Worm (Caenorhabditis elegans) whole organism, young adult: ENCODE measurements around the gene srh-7.

Source experiments
- D2030.7 ChIP-seq: fragments of 200-800 bp; sonication (Bioruptor generic); IDR thresholded peaks from 2 replicates; pipeline ENCODE4 v1.3.6; 2022; ENCODE audit warnings: missing genetic modification reagents, missing genetic modification characterization, missing compliant biosample characterization
- F10E7.11 ChIP-seq: sonication (generic microtip); optimal IDR thresholded peaks from 2 replicates; lab custom pipeline; 2017; ENCODE audit warnings: mild to moderate bottlenecking, missing genetic modification characterization, moderate library complexity, missing compliant biosample characterization
- F37B4.10 ChIP-seq: fragments of 200-800 bp; sonication (Bioruptor generic); IDR thresholded peaks from 2 replicates; pipeline ENCODE4 v1.3.6; 2022; ENCODE audit warnings: missing genetic modification characterization, missing compliant biosample characterization
- F57C9.4 ChIP-seq: sonication (generic microtip); optimal IDR thresholded peaks from 2 replicates; lab custom pipeline; 2017; ENCODE audit warnings: mild to moderate bottlenecking, missing genetic modification characterization, missing compliant biosample characterization
- K12H6.12 ChIP-seq: fragments of 200-800 bp; sonication (Bioruptor generic); optimal IDR thresholded peaks from 2 replicates; lab custom pipeline; 2018; ENCODE audit warnings: mild to moderate bottlenecking, missing genetic modification characterization, missing compliant biosample characterization
- T07F8.4 ChIP-seq: sonication (generic microtip); optimal IDR thresholded peaks from 2 replicates; lab custom pipeline; 2016; ENCODE audit warnings: mild to moderate bottlenecking, missing genetic modification characterization, moderate library complexity, missing compliant biosample characterization
- attf-5 ChIP-seq: fragments of 200-800 bp; sonication (Bioruptor generic); optimal IDR thresholded peaks from 2 replicates; lab custom pipeline; 2018; ENCODE audit warnings: mild to moderate bottlenecking, missing genetic modification characterization, missing compliant biosample characterization
- ccch-3 ChIP-seq: fragments of 200-800 bp; sonication (Bioruptor generic); optimal IDR thresholded peaks from 2 replicates; lab custom pipeline; 2018; ENCODE audit warnings: mild to moderate bottlenecking, missing genetic modification characterization, missing compliant biosample characterization
- cebp-1 ChIP-seq, 2 experiments: fragments of 200-800 bp in 1 of 2; sonication (Bioruptor generic) in 1 of 2; sonication (generic microtip) in 1 of 2; IDR thresholded peaks in 1 of 2; optimal IDR thresholded peaks in 1 of 2; 2 replicates each; pipeline versions ENCODE4 v1.3.6 to Lab custom; 2017 to 2022; ENCODE audit warnings: missing compliant biosample characterization in 2 of 2, missing genetic modification characterization in 2 of 2, mild to moderate bottlenecking in 1 of 2, missing genetic modification reagents in 1 of 2, moderate library complexity in 1 of 2
- dox-1 ChIP-seq: fragments of 200-800 bp; sonication (Bioruptor generic); IDR thresholded peaks from 2 replicates; pipeline ENCODE4 v1.3.6; 2022; ENCODE audit warnings: missing genetic modification reagents, missing genetic modification characterization, missing compliant biosample characterization
- dpff-1 ChIP-seq: sonication (generic microtip); optimal IDR thresholded peaks from 2 replicates; lab custom pipeline; 2017; ENCODE audit warnings: mild to moderate bottlenecking, missing genetic modification characterization, missing compliant biosample characterization
- egrh-3 ChIP-seq: fragments of 200-800 bp; sonication (Bioruptor generic); IDR thresholded peaks from 2 replicates; pipeline ENCODE4 v1.3.6; 2022; ENCODE audit warnings: missing genetic modification reagents, missing genetic modification characterization, missing compliant biosample characterization
- ekl-4 ChIP-seq: fragments of 200-800 bp; sonication (Bioruptor generic); IDR thresholded peaks from 2 replicates; pipeline ENCODE4 v1.3.6; 2022; ENCODE audit warnings: missing genetic modification reagents, missing genetic modification characterization, missing compliant biosample characterization
- hlh-26 ChIP-seq: fragments of 200-800 bp; sonication (Bioruptor generic); conservative IDR thresholded peaks from 2 replicates; pipeline ENCODE4 v1.3.6; 2022; ENCODE audit warnings: missing genetic modification reagents, missing genetic modification characterization, missing compliant biosample characterization
- lag-1 ChIP-seq: fragments of 200-800 bp; sonication (Bioruptor generic); IDR thresholded peaks from 2 replicates; pipeline ENCODE4 v1.3.6; 2022; ENCODE audit warnings: missing genetic modification reagents, missing genetic modification characterization, missing compliant biosample characterization
- madf-6 ChIP-seq: fragments of 200-800 bp; sonication (Bioruptor generic); IDR thresholded peaks from 2 replicates; pipeline ENCODE4 v1.3.6; 2022; ENCODE audit warnings: missing genetic modification reagents, missing genetic modification characterization, missing compliant biosample characterization
- nhr-120 ChIP-seq: fragments of 200-800 bp; sonication (Bioruptor generic); IDR thresholded peaks from 2 replicates; pipeline ENCODE4 v1.3.6; 2022; ENCODE audit warnings: missing genetic modification characterization, missing compliant biosample characterization
- nhr-80 ChIP-seq: sonication (generic microtip); optimal IDR thresholded peaks from 2 replicates; lab custom pipeline; 2016; ENCODE audit warnings: missing genetic modification characterization, missing compliant biosample characterization
- nhr-90 ChIP-seq: sonication (generic microtip); optimal IDR thresholded peaks from 2 replicates; lab custom pipeline; 2016; ENCODE audit warnings: missing genotype, mild to moderate bottlenecking, missing genetic modification characterization, missing compliant biosample characterization
- pbrm-1 ChIP-seq: fragments of 200-800 bp; sonication (Bioruptor generic); IDR thresholded peaks from 2 replicates; pipeline ENCODE4 v1.3.6; 2022; ENCODE audit warnings: missing genetic modification reagents, missing genetic modification characterization, missing compliant biosample characterization
- snpc-1.1 ChIP-seq: sonication (generic microtip); optimal IDR thresholded peaks from 2 replicates; lab custom pipeline; 2017; ENCODE audit warnings: missing genetic modification characterization, mild to moderate bottlenecking, missing compliant biosample characterization, antibody characterized with exemption, moderate library complexity, missing genotype, missing genetic modification reagents; ENCODE audit not compliant: insufficient read depth
- snpc-3.4 ChIP-seq: sonication (generic microtip); optimal IDR thresholded peaks from 2 replicates; lab custom pipeline; 2017; ENCODE audit warnings: missing genetic modification characterization, mild to moderate bottlenecking, missing compliant biosample characterization, antibody characterized with exemption, moderate library complexity, missing genotype, missing genetic modification reagents
- snpc-4 ChIP-seq, 5 experiments: fragments of 150-350 bp in 1 of 5; sonication (generic microtip) in 4 of 5; optimal IDR thresholded peaks; 2 replicates each; lab custom pipeline; 2014 to 2018; ENCODE audit warnings: missing genetic modification characterization in 5 of 5, missing biosample characterization in 3 of 5, antibody characterized with exemption in 2 of 5, mild to moderate bottlenecking in 2 of 5, missing compliant biosample characterization in 2 of 5, missing genotype in 2 of 5, moderate library complexity in 2 of 5, missing genetic modification reagents in 1 of 5
- tbp1 ChIP-seq: fragments of 200-800 bp; sonication (Bioruptor generic); optimal IDR thresholded peaks from 2 replicates; lab custom pipeline; 2018; ENCODE audit warnings: mild to moderate bottlenecking, missing genetic modification characterization, missing compliant biosample characterization
- unc-62 ChIP-seq: fragments of 150-350 bp; optimal IDR thresholded peaks from 2 replicates; lab custom pipeline; 2014; ENCODE audit warnings: missing biosample characterization, missing genetic modification reagents, missing genetic modification characterization
- ztf-22 ChIP-seq: fragments of 200-800 bp; sonication (Bioruptor generic); optimal IDR thresholded peaks from 2 replicates; lab custom pipeline; 2018; ENCODE audit warnings: mild to moderate bottlenecking, missing genetic modification characterization, moderate library complexity, missing compliant biosample characterization

Gene srh-7

DNA sequence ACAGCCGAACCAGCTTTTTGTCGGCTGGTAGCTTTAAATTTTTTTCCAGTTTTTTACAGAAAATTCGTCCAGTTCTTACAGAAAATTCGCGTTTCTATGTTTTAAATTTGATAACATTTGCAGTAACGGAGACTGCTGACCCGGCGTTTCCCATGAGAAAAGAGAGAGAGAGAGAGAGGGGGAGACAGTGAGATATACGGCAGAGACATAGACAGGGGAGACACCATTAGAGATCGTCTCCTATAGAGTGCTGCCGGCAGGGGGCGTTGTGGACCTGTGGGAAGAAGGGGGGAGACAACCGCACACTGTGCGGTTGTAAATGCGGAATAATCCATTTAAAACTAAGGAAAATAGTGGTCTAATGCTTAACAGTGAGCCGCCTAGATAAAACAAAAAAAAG, 21.6 kb downstream of the srh-7 start (continued):
- TF ChIP-seq madf-6 (GFP tag; lab: Robert Waterston, UW) (0 out of 2 replicates have a peak, but pooled peaks have one; percentile 14), ztf-22 (no peak), F57C9.4 (tag; lab: Kevin White, UChicago) (no peak), egrh-3 (0 out of 2 replicates have a peak, but pooled peaks have one; percentile 18), F10E7.11 (tag; lab: Kevin White, UChicago) (no peak)

DNA sequence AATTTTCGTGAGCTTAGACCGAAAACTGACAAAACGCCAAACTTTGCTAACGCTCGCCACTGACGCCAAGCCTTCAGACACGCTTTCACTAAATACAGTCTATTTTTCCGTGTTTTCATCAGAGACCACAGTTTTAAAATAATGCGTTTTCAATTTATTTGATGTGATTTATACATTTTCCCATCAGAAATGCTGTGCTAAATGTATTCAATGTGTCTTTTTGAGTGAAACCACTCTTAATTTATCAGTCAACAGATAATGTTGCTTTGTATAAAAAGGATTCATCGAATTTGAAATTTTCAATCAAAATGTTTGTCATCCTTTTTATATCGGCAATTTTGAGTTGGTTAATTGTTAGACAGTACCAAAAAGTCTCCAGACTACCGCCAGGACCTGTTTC, 23.3 kb downstream of the srh-7 start, which contains the start of gene cyp-35A4:
cyp-35A4 (plus strand) TSS at position 301 of the 400 bp plus-strand sequence.
- TF ChIP-seq snpc-4 (GFP tag; optimal IDR thresholded peaks at IDR 0.05; lab: Kevin White, UChicago) (no peak), snpc-4 (tag; optimal IDR thresholded peaks at IDR 0.05; lab: Kevin White, UChicago) (no peak), attf-5 (GFP tag; lab: Kevin White, UChicago) (no peak), D2030.7 (GFP tag; lab: Robert Waterston, UW) (no peak), pbrm-1 (GFP tag; lab: Robert Waterston, UW) (no peak), unc-62 (no peak), snpc-3.4 (tag; lab: Kevin White, UChicago) (no peak), ccch-3 (GFP tag; lab: Kevin White, UChicago) (no peak), F37B4.10 (GFP tag; lab: Robert Waterston, UW) (no peak), ekl-4 (GFP tag; lab: Robert Waterston, UW) (no peak), lag-1 (GFP tag; lab: Robert Waterston, UW) (no peak), nhr-120 (GFP tag; lab: Robert Waterston, UW) (no peak), egrh-3 (no peak), T07F8.4 (tag; lab: Kevin White, UChicago) (no peak)
- TF ChIP-seq, all 124 proteins: peak for 0

DNA sequence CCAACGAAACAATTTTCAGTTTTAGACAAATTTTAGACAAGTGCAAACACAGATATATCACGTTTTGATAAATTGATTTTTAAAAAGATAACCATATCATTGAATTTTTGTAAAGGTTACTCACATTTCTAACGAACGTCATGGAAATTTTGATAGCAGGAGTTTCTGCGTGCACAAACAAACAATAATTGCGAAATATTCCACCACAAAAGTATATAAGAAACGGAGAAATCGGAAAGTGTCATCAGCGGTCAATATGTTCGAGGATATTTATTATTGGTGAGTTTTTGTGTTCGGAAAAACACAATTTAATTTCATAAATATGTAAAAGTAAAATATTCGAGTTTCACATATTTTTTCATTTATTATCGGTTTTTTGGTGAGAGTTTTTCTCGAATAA, 26.3 kb downstream of the srh-7 start, which contains the start of gene C49G7.7:
C49G7.7 (plus strand) TSS at position 174 of the 400 bp plus-strand sequence.
- TF ChIP-seq F10E7.11 (tag; lab: Kevin White, UChicago): no peak
- no peak for TF ChIP-seq nhr-80 (tag; lab: Kevin White, UChicago)
- TF ChIP-seq dpff-1 (tag; lab: Kevin White, UChicago): no peak
- no peak for TF ChIP-seq unc-62
- TF ChIP-seq snpc-1.1 (tag; lab: Kevin White, UChicago): no peak
- TF ChIP-seq cebp-1 (GFP tag; IDR thresholded peaks at IDR 0.05; lab: Robert Waterston, UW): peak; percentile 19; the same call in 1 of the 2 replicates
- TF ChIP-seq cebp-1 (tag; optimal IDR thresholded peaks at IDR 0.05; lab: Kevin White, UChicago): peak; percentile 87

DNA sequence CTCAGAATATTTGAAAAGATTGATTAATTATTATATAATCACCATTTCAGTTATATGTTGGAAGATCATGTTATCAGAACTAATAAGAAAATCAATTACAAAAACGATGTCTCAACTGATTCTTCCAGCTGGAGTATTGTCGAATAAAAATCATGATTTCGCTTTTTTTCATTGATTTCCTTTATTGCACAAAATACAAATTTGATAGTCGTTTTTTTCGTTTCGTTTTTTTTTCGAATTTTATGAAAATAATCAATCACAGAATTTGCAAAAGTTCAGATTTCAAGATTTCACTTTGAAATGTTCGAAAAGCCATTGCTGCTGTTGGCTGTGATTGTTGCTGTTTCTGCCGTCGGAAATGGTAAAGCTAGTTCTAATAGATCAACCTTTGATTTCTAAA, 27.8 kb downstream of the srh-7 start, which contains the start of gene C49G7.13:
C49G7.13 (plus strand) TSS at position 301 of the 400 bp plus-strand sequence.
- TF ChIP-seq ekl-4 (GFP tag; lab: Robert Waterston, UW): no peak
- no peak for TF ChIP-seq nhr-90 (tag; lab: Kevin White, UChicago)
- no peak for TF ChIP-seq dpff-1 (tag; lab: Kevin White, UChicago)
- TF ChIP-seq egrh-3: no peak

DNA sequence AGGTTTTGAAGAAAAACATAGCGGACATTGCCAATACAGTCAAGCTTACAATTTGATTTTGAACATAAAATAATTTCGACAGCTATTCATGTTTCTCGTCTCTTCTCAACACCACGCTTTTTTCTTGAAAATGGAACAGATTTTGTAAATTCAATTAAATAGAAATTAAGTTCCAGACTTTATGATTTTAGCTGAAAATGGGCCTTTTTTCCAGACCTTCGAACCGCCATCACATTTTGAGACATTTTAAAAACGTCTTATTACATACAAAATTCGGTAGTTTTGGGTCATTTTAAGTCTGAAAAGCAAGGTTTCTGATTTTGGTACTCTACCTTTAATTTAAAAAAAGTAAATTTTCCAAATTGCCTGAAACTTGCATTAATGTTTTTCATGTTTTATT, 30.1 kb downstream of the srh-7 start, which contains the start of gene C49G7.12:
C49G7.12 (plus strand) TSS at position 301 of the 400 bp plus-strand sequence.
- TF ChIP-seq hlh-26 (GFP tag; lab: Robert Waterston, UW) (no peak), pbrm-1 (GFP tag; lab: Robert Waterston, UW) (no peak), tbp1 (no peak)

DNA sequence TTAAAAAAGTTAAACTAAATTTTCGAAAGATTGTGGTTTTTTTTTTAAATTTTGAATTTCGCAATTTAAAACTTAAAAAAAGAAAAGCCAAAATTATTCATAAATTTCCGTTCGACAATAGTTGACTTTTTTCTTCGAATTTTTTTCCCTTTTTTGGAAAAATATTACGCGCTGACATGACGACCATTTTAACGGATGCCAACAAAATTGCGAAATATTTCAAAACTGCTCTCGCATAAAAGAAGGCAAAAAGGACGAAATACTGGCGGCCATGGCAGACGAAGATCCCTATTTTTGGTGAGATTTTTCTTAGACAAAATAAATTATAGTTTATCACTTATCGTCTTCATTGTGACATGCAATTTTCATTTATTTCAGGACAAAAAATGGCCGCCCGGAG, 30.5 kb downstream of the srh-7 start:
- TF ChIP-seq cebp-1 (GFP tag; IDR thresholded peaks at IDR 0.05; lab: Robert Waterston, UW): no peak
- TF ChIP-seq cebp-1 (tag; optimal IDR thresholded peaks at IDR 0.05; lab: Kevin White, UChicago): peak; percentile 91
- TF ChIP-seq K12H6.12 (tag; lab: Kevin White, UChicago): no peak
- no peak for TF ChIP-seq dox-1 (GFP tag; lab: Robert Waterston, UW)
